Fruit fly (Drosophila melanogaster) whole organism, adult: ENCODE measurements around the gene OtopLb.

Source experiments
- CG11617 ChIP-seq: fragments of 200-800 bp; sonication (Bioruptor generic); optimal IDR thresholded peaks from 2 replicates; lab custom pipeline; 2017; ENCODE audit warnings: mild to moderate bottlenecking, missing biosample characterization, missing genetic modification reagents, missing genetic modification characterization
- CG12768 ChIP-seq: fragments of 200-800 bp; sonication (Bioruptor generic); optimal IDR thresholded peaks from 2 replicates; lab custom pipeline; 2017; ENCODE audit warnings: missing biosample characterization, missing genetic modification characterization, mild to moderate bottlenecking, moderate library complexity, missing genetic modification reagents
- CG14711 ChIP-seq: fragments of 200-800 bp; sonication (Bioruptor generic); optimal IDR thresholded peaks from 2 replicates; lab custom pipeline; 2018; ENCODE audit warnings: missing biosample characterization, mild to moderate bottlenecking, missing genetic modification characterization, moderate library complexity
- CG1620 ChIP-seq: fragments of 200-800 bp; sonication (Bioruptor generic); optimal IDR thresholded peaks from 2 replicates; lab custom pipeline; 2016; ENCODE audit warnings: missing biosample characterization, missing genetic modification characterization
- CG33017 ChIP-seq: fragments of 200-800 bp; sonication (Bioruptor generic); optimal IDR thresholded peaks from 2 replicates; lab custom pipeline; 2018; ENCODE audit warnings: missing biosample characterization, mild to moderate bottlenecking, missing genetic modification characterization, moderate library complexity
- CG5204 ChIP-seq: fragments of 200-800 bp; sonication (Bioruptor generic); optimal IDR thresholded peaks from 2 replicates; lab custom pipeline; 2016; ENCODE audit warnings: missing biosample characterization, missing genetic modification characterization
- CG7045 ChIP-seq: fragments of 200-800 bp; sonication (Bioruptor generic); optimal IDR thresholded peaks from 2 replicates; lab custom pipeline; 2017; ENCODE audit warnings: missing biosample characterization, mild to moderate bottlenecking, missing genetic modification characterization
- CG7101 ChIP-seq: fragments of 200-800 bp; sonication (Bioruptor generic); optimal IDR thresholded peaks from 2 replicates; lab custom pipeline; 2018; ENCODE audit warnings: missing biosample characterization, mild to moderate bottlenecking, missing genetic modification characterization, moderate library complexity
- Clk ChIP-seq: fragments of 200-800 bp; sonication (Bioruptor generic); optimal IDR thresholded peaks from 2 replicates; lab custom pipeline; 2017; ENCODE audit warnings: missing biosample characterization, missing genetic modification characterization
- Crg-1 ChIP-seq: fragments of 200-800 bp; sonication (Bioruptor generic); optimal IDR thresholded peaks from 2 replicates; lab custom pipeline; 2016; ENCODE audit warnings: missing biosample characterization, missing genetic modification characterization
- Hr96 ChIP-seq: fragments of 200-800 bp; sonication (Bioruptor generic); optimal IDR thresholded peaks from 2 replicates; lab custom pipeline; 2016; ENCODE audit warnings: missing biosample characterization, missing genetic modification characterization
- Mnt ChIP-seq: fragments of 200-800 bp; sonication (Bioruptor generic); optimal IDR thresholded peaks from 2 replicates; lab custom pipeline; 2016; ENCODE audit warnings: missing biosample characterization, mild to moderate bottlenecking, missing genetic modification characterization
- bab1 ChIP-seq: fragments of 200-800 bp; sonication (Bioruptor generic); optimal IDR thresholded peaks from 3 replicates; lab custom pipeline; 2019; ENCODE audit warnings: missing biosample characterization, mild to moderate bottlenecking, missing genetic modification characterization, moderate library complexity
- cic ChIP-seq: fragments of 200-800 bp; sonication (Bioruptor generic); optimal IDR thresholded peaks from 2 replicates; lab custom pipeline; 2017; ENCODE audit warnings: missing biosample characterization, mild to moderate bottlenecking, missing genetic modification characterization, moderate library complexity
- cnc ChIP-seq, 2 experiments: fragments of >200 bp; optimal IDR thresholded peaks; 2 replicates each; lab custom pipeline; 2017
- kay ChIP-seq: fragments of 200-800 bp; sonication (Bioruptor generic); peaks from one replicate; lab custom pipeline; 2016; ENCODE audit warnings: missing biosample characterization, missing genetic modification characterization, borderline replicate concordance
- ovo ChIP-seq: fragments of 200-800 bp; sonication (Bioruptor generic); optimal IDR thresholded peaks from 2 replicates; lab custom pipeline; 2016; ENCODE audit warnings: missing biosample characterization, missing genetic modification characterization
- pad ChIP-seq: fragments of 200-800 bp; sonication (Bioruptor generic); optimal IDR thresholded peaks from 3 replicates; lab custom pipeline; 2017; ENCODE audit warnings: missing biosample characterization, missing genetic modification characterization, mild to moderate bottlenecking, moderate library complexity, missing genetic modification reagents
- tj ChIP-seq: fragments of 200-800 bp; sonication (Bioruptor generic); optimal IDR thresholded peaks from 3 replicates; lab custom pipeline; 2017; ENCODE audit warnings: missing biosample characterization, mild to moderate bottlenecking, missing genetic modification characterization, moderate library complexity
- toe ChIP-seq: fragments of 200-800 bp; sonication (Bioruptor generic); optimal IDR thresholded peaks from 2 replicates; lab custom pipeline; 2016; ENCODE audit warnings: missing biosample characterization, missing genetic modification characterization

The OtopLb gene

dm6 chr2L:3280484-3280993 lies at the start of gene OtopLb:
Gene OtopLb (minus strand): TSS chr2L:3280534.
- TF ChIP-seq CG14711 (tag; lab: Kevin White, UChicago) (peak; percentile 30), cnc (optimal IDR thresholded peaks at IDR 0.05; lab: Kevin White, UChicago) (no peak), CG5204 (GFP tag; lab: Kevin White, UChicago) (peak; percentile 25), Hr96 (GFP tag; lab: Kevin White, UChicago) (no peak), kay (GFP tag; lab: Kevin White, UChicago) (peak; percentile 76), CG7101 (tag; lab: Kevin White, UChicago) (peak; percentile 66), CG11617 (peak; percentile 46), Clk (GFP tag; lab: Kevin White, UChicago) (peak; percentile 45), ovo (GFP tag; lab: Kevin White, UChicago) (peak; percentile 35), CG33017 (peak; percentile 35), Mnt (peak; percentile 6), CG1620 (no peak), cic (GFP tag; lab: Kevin White, UChicago) (peak; percentile 91), CG12768 (GFP tag; lab: Kevin White, UChicago) (peak; percentile 88), Crg-1 (peak; percentile 63), bab1 (no peak), toe (GFP tag; lab: Kevin White, UChicago) (peak; percentile 10), pad (GFP tag; lab: Kevin White, UChicago) (peak; percentile 29), CG7045 (GFP tag; lab: Kevin White, UChicago) (peak; percentile 70), tj (no peak)

dm6 chr2L:3327603-3328002 lies 47.3 kb upstream of the OtopLb start, which contains the start of gene CG33282:
Gene CG33282 (plus strand): TSS chr2L:3327903.
- TF ChIP-seq Clk (GFP tag; lab: Kevin White, UChicago), result no peak
- TF ChIP-seq CG33017, result peak; percentile 31
- TF ChIP-seq ovo (GFP tag; lab: Kevin White, UChicago), result no peak
- TF ChIP-seq Mnt, result no peak

DNA sequence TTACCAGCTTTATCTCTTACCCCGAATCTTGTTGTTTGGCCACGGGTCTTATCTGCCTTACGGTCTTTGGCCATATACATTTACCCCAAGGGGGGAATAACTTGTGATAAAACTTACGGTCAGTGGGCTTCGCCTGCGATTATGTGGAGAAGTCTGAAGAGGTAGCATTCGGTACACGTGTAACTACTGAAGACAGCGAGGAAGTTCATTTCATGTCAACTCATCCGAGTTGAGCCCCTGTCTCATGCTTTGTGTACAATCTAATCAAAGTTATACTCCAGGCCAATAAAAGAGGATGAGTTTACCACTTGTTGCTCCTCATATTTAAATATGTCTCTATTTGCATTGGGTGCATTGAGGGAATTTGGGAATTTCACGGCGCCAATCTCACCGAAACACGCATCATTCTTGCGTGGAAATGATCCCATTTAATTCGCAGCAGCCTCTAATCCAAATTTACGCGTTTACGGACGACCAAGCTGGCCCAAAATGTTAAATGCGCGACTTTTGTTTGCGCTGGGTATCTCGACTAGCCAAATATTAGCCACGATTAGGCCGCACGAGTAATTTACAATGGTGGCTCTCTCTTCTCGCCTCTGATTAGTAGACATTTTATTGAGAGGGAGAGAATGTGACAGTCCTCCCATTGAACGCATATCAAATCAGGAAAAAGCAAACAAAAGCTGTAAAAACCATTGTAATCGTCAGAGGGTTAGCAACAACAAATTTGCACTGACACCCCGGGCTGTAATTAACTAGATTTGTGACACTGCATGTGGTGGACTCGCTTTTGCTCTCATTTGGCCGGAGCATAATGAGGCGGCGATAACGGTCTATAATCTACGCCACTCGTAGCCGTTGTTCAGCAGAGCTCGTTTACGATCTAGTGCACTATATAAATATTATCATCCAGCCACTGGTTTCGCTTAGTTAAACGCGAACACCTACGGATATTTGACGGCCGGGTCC lies 43.3 kb upstream of the OtopLb start, which contains the start of gene CG33281:
Gene CG33281 (plus strand): TSS at position 919 of the 969 bp plus-strand sequence.
- no peak for TF ChIP-seq toe (GFP tag; lab: Kevin White, UChicago)
- no peak for TF ChIP-seq tj
- TF ChIP-seq CG7101 (tag; lab: Kevin White, UChicago), result no peak
- TF ChIP-seq CG7045 (GFP tag; lab: Kevin White, UChicago), result no peak
- TF ChIP-seq kay (GFP tag; lab: Kevin White, UChicago), result no peak
- peak; percentile 54 for TF ChIP-seq cic (GFP tag; lab: Kevin White, UChicago)
- no peak for TF ChIP-seq CG33017
- TF ChIP-seq CG11617, result peak; percentile 21
- peak; percentile 33 for TF ChIP-seq pad (GFP tag; lab: Kevin White, UChicago)
- no peak for TF ChIP-seq CG14711 (tag; lab: Kevin White, UChicago)
- TF ChIP-seq cnc (optimal IDR thresholded peaks at IDR 0.05; lab: Kevin White, UChicago), result no peak
- no peak for TF ChIP-seq Hr96 (GFP tag; lab: Kevin White, UChicago)
- TF ChIP-seq Crg-1, result no peak
- no peak for TF ChIP-seq CG1620
- TF ChIP-seq Clk (GFP tag; lab: Kevin White, UChicago), result no peak
- TF ChIP-seq CG5204 (GFP tag; lab: Kevin White, UChicago), result no peak
- TF ChIP-seq Mnt, result no peak
- no peak for TF ChIP-seq bab1
- peak; percentile 43 for TF ChIP-seq CG12768 (GFP tag; lab: Kevin White, UChicago)
- TF ChIP-seq ovo (GFP tag; lab: Kevin White, UChicago), result no peak

DNA sequence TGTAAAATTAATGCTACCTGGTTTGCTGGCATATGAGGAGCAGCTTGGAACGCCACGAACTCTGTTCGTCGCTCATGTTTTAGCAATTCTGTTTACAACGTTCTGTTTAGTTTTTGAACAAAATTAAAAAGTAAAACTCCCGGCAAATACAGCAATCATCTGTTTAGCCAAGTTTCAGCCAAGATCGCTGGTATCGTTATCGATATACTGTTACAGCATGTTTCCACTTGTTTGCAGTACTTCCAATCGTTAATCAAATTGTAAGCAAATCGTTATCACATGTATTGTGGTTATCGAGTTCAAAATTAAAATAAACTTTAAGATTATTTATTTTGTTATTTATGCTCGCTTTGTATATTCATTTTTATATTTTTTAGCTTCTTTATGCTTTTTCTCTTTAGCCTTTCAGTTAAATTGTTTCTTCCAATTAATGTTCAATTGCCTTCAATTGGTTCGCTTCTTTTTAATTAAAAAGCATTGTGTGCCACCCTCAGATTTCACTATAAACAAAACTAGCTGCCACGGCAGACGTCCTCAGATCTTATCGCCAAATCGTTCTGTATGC lies 39.5 kb upstream of the OtopLb start, which contains the start of the genes Fign and CG8837:
Gene Fign (minus strand): TSS at position 142 of the 565 bp plus-strand sequence.
Gene CG8837 (plus strand): TSS at position 515 of the 565 bp plus-strand sequence.
- TF ChIP-seq CG5204 (GFP tag; lab: Kevin White, UChicago), result no peak
- TF ChIP-seq CG14711 (tag; lab: Kevin White, UChicago), result no peak
- no peak for TF ChIP-seq Hr96 (GFP tag; lab: Kevin White, UChicago)
- TF ChIP-seq bab1, result no peak
- TF ChIP-seq toe (GFP tag; lab: Kevin White, UChicago), result no peak
- TF ChIP-seq cic (GFP tag; lab: Kevin White, UChicago), result no peak
- TF ChIP-seq CG11617, result no peak
- TF ChIP-seq Crg-1, result no peak
- TF ChIP-seq Clk (GFP tag; lab: Kevin White, UChicago), result no peak
- no peak for TF ChIP-seq CG33017
- TF ChIP-seq kay (GFP tag; lab: Kevin White, UChicago), result no peak
- no peak for TF ChIP-seq ovo (GFP tag; lab: Kevin White, UChicago)
- no peak for TF ChIP-seq CG12768 (GFP tag; lab: Kevin White, UChicago)
- no peak for TF ChIP-seq CG7101 (tag; lab: Kevin White, UChicago)

dm6 chr2L:3308529-3309272 lies 28.4 kb upstream of the OtopLb start, which contains the start of gene CG15406:
Gene CG15406 (plus strand): TSS chr2L:3309222.
- peak; percentile 61 for TF ChIP-seq kay (GFP tag; lab: Kevin White, UChicago)
- peak; percentile 58 for TF ChIP-seq cic (GFP tag; lab: Kevin White, UChicago)
- no peak for TF ChIP-seq Mnt
